Fruit fly (Drosophila melanogaster) whole organism, embryonic: Measurements from ENCODE around the gene pck.

ENCODE experiments used
- ATbp ChIP-seq: fragments of 200-800 bp; sonication (Bioruptor generic); optimal IDR thresholded peaks from 2 replicates; lab custom pipeline; 2017; ENCODE audit warnings: missing biosample characterization, mild to moderate bottlenecking, missing genetic modification characterization, missing genetic modification reagents
- Aef1 ChIP-seq: fragments of 200-800 bp; sonication (Bioruptor generic); IDR thresholded peaks from 3 replicates; pipeline ENCODE4 v1.3.6; 2022; ENCODE audit warnings: missing biosample characterization, missing genetic modification characterization
- Atf6 ChIP-seq: fragments of 200-800 bp; sonication (Bioruptor generic); IDR thresholded peaks from 2 replicates; pipeline ENCODE4 v1.3.6; 2022; ENCODE audit warnings: missing biosample characterization, missing genetic modification characterization
- CG1024 ChIP-seq: fragments of 200-800 bp; sonication (Bioruptor generic); IDR thresholded peaks from 2 replicates; pipeline ENCODE4 v1.3.6; 2022; ENCODE audit warnings: missing biosample characterization, missing genetic modification characterization
- CG10979 ChIP-seq: fragments of 200-800 bp; sonication (Bioruptor generic); optimal IDR thresholded peaks from 2 replicates; lab custom pipeline; 2018; ENCODE audit warnings: missing biosample characterization, mild to moderate bottlenecking, missing genetic modification characterization, moderate library complexity
- CG12104 ChIP-seq: fragments of 200-800 bp; sonication (Bioruptor generic); optimal IDR thresholded peaks from 3 replicates; lab custom pipeline; 2016; ENCODE audit warnings: missing biosample characterization, missing genetic modification characterization
- CG14441 ChIP-seq: fragments of 200-800 bp; sonication (Bioruptor generic); IDR thresholded peaks from 2 replicates; pipeline ENCODE4 v1.3.6; 2022; ENCODE audit warnings: missing biosample characterization, missing genetic modification characterization
- CG15073 ChIP-seq: fragments of 200-800 bp; sonication (Bioruptor generic); optimal IDR thresholded peaks from 2 replicates; lab custom pipeline; 2016; ENCODE audit warnings: missing biosample characterization, missing genetic modification characterization
- CG1603 ChIP-seq: fragments of 200-800 bp; sonication (Bioruptor generic); optimal IDR thresholded peaks from 2 replicates; lab custom pipeline; 2019; ENCODE audit warnings: missing biosample characterization, mild to moderate bottlenecking, missing genetic modification characterization, moderate library complexity
- CG17328 ChIP-seq: fragments of 200-800 bp; sonication (Bioruptor generic); IDR thresholded peaks from 2 replicates; pipeline ENCODE4 v1.3.6; 2022; ENCODE audit warnings: missing biosample characterization, missing genetic modification characterization
- CG17802 ChIP-seq: fragments of 200-800 bp; sonication (Bioruptor generic); optimal IDR thresholded peaks from 2 replicates; lab custom pipeline; 2018; ENCODE audit warnings: missing biosample characterization, mild to moderate bottlenecking, missing genetic modification characterization, moderate library complexity
- CG18011 ChIP-seq: fragments of 200-800 bp; sonication (Bioruptor generic); optimal IDR thresholded peaks from 2 replicates; lab custom pipeline; 2017; ENCODE audit warnings: missing biosample characterization, missing genetic modification characterization, mild to moderate bottlenecking, moderate library complexity, missing genotype
- CG18262 ChIP-seq: fragments of 200-800 bp; optimal IDR thresholded peaks from 3 replicates; lab custom pipeline; 2019; ENCODE audit warnings: missing biosample characterization, mild to moderate bottlenecking, missing genetic modification characterization, moderate library complexity
- CG18599 ChIP-seq: fragments of 200-800 bp; sonication (Bioruptor generic); optimal IDR thresholded peaks from 3 replicates; lab custom pipeline; 2017; ENCODE audit warnings: missing biosample characterization, missing genetic modification characterization, mild to moderate bottlenecking, moderate library complexity, missing genetic modification reagents
- CG2889 ChIP-seq: fragments of 200-800 bp; sonication (Bioruptor generic); IDR thresholded peaks from 3 replicates; pipeline ENCODE4 v1.3.6; 2022; ENCODE audit warnings: missing biosample characterization, missing genetic modification characterization
- CG30020 ChIP-seq: fragments of 200-800 bp; optimal IDR thresholded peaks from 2 replicates; lab custom pipeline; 2019; ENCODE audit warnings: missing biosample characterization, mild to moderate bottlenecking, missing genetic modification characterization, moderate library complexity
- CG30431 ChIP-seq: fragments of 200-800 bp; sonication (Bioruptor generic); optimal IDR thresholded peaks from 2 replicates; lab custom pipeline; 2017; ENCODE audit warnings: missing biosample characterization, missing genetic modification characterization
- CG4282 ChIP-seq: fragments of 200-800 bp; sonication (Bioruptor generic); optimal IDR thresholded peaks from 2 replicates; lab custom pipeline; 2016; ENCODE audit warnings: missing biosample characterization, missing genetic modification characterization
- CG4730 ChIP-seq: fragments of 200-800 bp; sonication (Bioruptor generic); IDR thresholded peaks from 2 replicates; pipeline ENCODE4 v1.3.6; 2022; ENCODE audit warnings: missing biosample characterization, missing genetic modification characterization
- CG4854 ChIP-seq: fragments of 200-800 bp; sonication (Bioruptor generic); optimal IDR thresholded peaks from 2 replicates; lab custom pipeline; 2016; ENCODE audit warnings: missing biosample characterization, missing genetic modification characterization, inconsistent platforms
- CG6272 ChIP-seq: fragments of 200-800 bp; sonication (Bioruptor generic); IDR thresholded peaks from 2 replicates; pipeline ENCODE4 v1.3.6; 2022; ENCODE audit warnings: missing biosample characterization, missing genetic modification characterization
- CG6791 ChIP-seq: fragments of 200-800 bp; sonication (Bioruptor generic); IDR thresholded peaks from 3 replicates; pipeline ENCODE4 v1.3.6; 2022; ENCODE audit warnings: missing biosample characterization, missing genetic modification characterization; ENCODE audit not compliant: partially characterized antibody
- CrebB ChIP-seq: fragments of 200-800 bp; sonication (Bioruptor generic); optimal IDR thresholded peaks from 3 replicates; lab custom pipeline; 2018; ENCODE audit warnings: missing biosample characterization, mild to moderate bottlenecking, missing genetic modification characterization
- Dbx ChIP-seq: fragments of 200-800 bp; sonication (Bioruptor generic); IDR thresholded peaks from 3 replicates; pipeline ENCODE4 v1.3.6; 2022; ENCODE audit warnings: missing biosample characterization, missing genetic modification characterization
- H15 ChIP-seq: fragments of 200-800 bp; sonication (Bioruptor generic); IDR thresholded peaks from 3 replicates; pipeline ENCODE4 v1.3.6; 2022; ENCODE audit warnings: missing biosample characterization, missing genetic modification characterization
- HLH54F ChIP-seq: fragments of 200-800 bp; sonication (Bioruptor generic); optimal IDR thresholded peaks from 3 replicates; lab custom pipeline; 2016; ENCODE audit warnings: missing biosample characterization, missing genetic modification characterization
- HLHmδ ChIP-seq: fragments of 200-800 bp; sonication (Bioruptor generic); optimal IDR thresholded peaks from 2 replicates; lab custom pipeline; 2018; ENCODE audit warnings: missing biosample characterization, mild to moderate bottlenecking, missing genetic modification characterization, moderate library complexity
- Hsf ChIP-seq: fragments of 200-800 bp; sonication (Bioruptor generic); optimal IDR thresholded peaks from 3 replicates; lab custom pipeline; 2016; ENCODE audit warnings: missing biosample characterization, missing genetic modification characterization
- MTF-1 ChIP-seq: fragments of 200-800 bp; sonication (Bioruptor generic); optimal IDR thresholded peaks from 2 replicates; lab custom pipeline; 2018; ENCODE audit warnings: missing biosample characterization, mild to moderate bottlenecking, missing genetic modification characterization, borderline replicate concordance
- Med ChIP-seq: fragments of 200-800 bp; sonication (Bioruptor generic); peaks from one replicate; lab custom pipeline; 2016; ENCODE audit warnings: missing biosample characterization, missing genetic modification characterization, mild to moderate bottlenecking, inconsistent platforms, moderate library complexity
- Poxn ChIP-seq: fragments of 200-800 bp; sonication (Bioruptor generic); IDR thresholded peaks from 2 replicates; pipeline ENCODE4 v1.3.6; 2022; ENCODE audit warnings: missing biosample characterization, missing genetic modification characterization
- Sox102F ChIP-seq: fragments of 200-800 bp; sonication (Bioruptor generic); optimal IDR thresholded peaks from 2 replicates; lab custom pipeline; 2018; ENCODE audit warnings: missing biosample characterization, mild to moderate bottlenecking, missing genetic modification characterization, moderate library complexity
- Stat92E ChIP-seq, 3 experiments: fragments of >200 bp in 2 of 3; fragments of 200-800 bp in 1 of 3; sonication (Bioruptor generic) in 1 of 3; optimal IDR thresholded peaks; 2 replicates each; lab custom pipeline; 2017 to 2019; ENCODE audit warnings: missing biosample characterization in 3 of 3, missing genetic modification characterization in 3 of 3, mild to moderate bottlenecking in 1 of 3, moderate library complexity in 1 of 3
- YL-1 ChIP-seq: fragments of 200-800 bp; sonication (Bioruptor generic); optimal IDR thresholded peaks from 3 replicates; lab custom pipeline; 2017; ENCODE audit warnings: missing biosample characterization, mild to moderate bottlenecking, missing genetic modification characterization
- chif ChIP-seq, 2 experiments: fragments of 200-800 bp; sonication (Bioruptor generic); optimal IDR thresholded peaks; 3 replicates each; lab custom pipeline; 2016; ENCODE audit warnings: missing biosample characterization in 2 of 2, missing genetic modification characterization in 2 of 2
- croc ChIP-seq: fragments of 200-800 bp; sonication (Bioruptor generic); conservative IDR thresholded peaks from 3 replicates; pipeline ENCODE4 v1.3.6; 2022; ENCODE audit warnings: missing biosample characterization, missing genetic modification characterization
- crol ChIP-seq: fragments of 200-800 bp; sonication (Bioruptor generic); IDR thresholded peaks from 2 replicates; pipeline ENCODE4 v1.3.6; 2022; ENCODE audit warnings: missing biosample characterization, missing genetic modification characterization
- dm ChIP-seq: fragments of 200-800 bp; sonication (Bioruptor generic); optimal IDR thresholded peaks from 3 replicates; lab custom pipeline; 2016; ENCODE audit warnings: missing biosample characterization, missing genetic modification characterization
- dysf ChIP-seq: fragments of 200-800 bp; sonication (Bioruptor generic); IDR thresholded peaks from 3 replicates; pipeline ENCODE4 v1.3.6; 2022; ENCODE audit warnings: missing biosample characterization, missing genetic modification characterization
- esg ChIP-seq: fragments of 200-800 bp; sonication (Bioruptor generic); conservative IDR thresholded peaks from 2 replicates; pipeline ENCODE4 v1.3.6; 2022; ENCODE audit warnings: missing biosample characterization, missing genetic modification characterization
- fru ChIP-seq: fragments of >200 bp; optimal IDR thresholded peaks from 2 replicates; lab custom pipeline; 2017
- gt ChIP-seq: fragments of 200-800 bp; sonication (Bioruptor generic); IDR thresholded peaks from 2 replicates; pipeline ENCODE4 v1.3.6; 2022; ENCODE audit warnings: missing biosample characterization, missing genetic modification characterization
- jumu ChIP-seq: fragments of 200-800 bp; sonication (Bioruptor generic); optimal IDR thresholded peaks from 3 replicates; lab custom pipeline; 2016; ENCODE audit warnings: missing biosample characterization, missing genetic modification characterization
- nau ChIP-seq: fragments of 200-800 bp; sonication (Bioruptor generic); optimal IDR thresholded peaks from 3 replicates; lab custom pipeline; 2017; ENCODE audit warnings: missing biosample characterization, mild to moderate bottlenecking, missing genetic modification characterization, missing genetic modification reagents
- nmo ChIP-seq: fragments of 200-800 bp; sonication (Bioruptor generic); optimal IDR thresholded peaks from 2 replicates; lab custom pipeline; 2018; ENCODE audit warnings: missing biosample characterization, mild to moderate bottlenecking, missing genetic modification characterization, moderate library complexity
- onecut ChIP-seq: fragments of 200-800 bp; sonication (Bioruptor generic); IDR thresholded peaks from 2 replicates; pipeline ENCODE4 v1.3.6; 2022; ENCODE audit warnings: missing biosample characterization, missing genetic modification characterization
- scrt ChIP-seq: fragments of 200-800 bp; sonication (Bioruptor generic); optimal IDR thresholded peaks from 2 replicates; lab custom pipeline; 2018; ENCODE audit warnings: missing biosample characterization, mild to moderate bottlenecking, missing genetic modification characterization, moderate library complexity
- sens-2 ChIP-seq: fragments of 200-800 bp; sonication (Bioruptor generic); IDR thresholded peaks from 2 replicates; pipeline ENCODE4 v1.3.6; 2022; ENCODE audit warnings: missing biosample characterization, missing genetic modification characterization
- slp2 ChIP-seq: fragments of 200-800 bp; sonication (Bioruptor generic); optimal IDR thresholded peaks from 2 replicates; lab custom pipeline; 2016; ENCODE audit warnings: missing biosample characterization, missing genetic modification characterization
- tin ChIP-seq: fragments of 200-800 bp; sonication (Bioruptor generic); optimal IDR thresholded peaks from 3 replicates; lab custom pipeline; 2016; ENCODE audit warnings: missing biosample characterization, missing genetic modification characterization
- tio ChIP-seq: fragments of 200-800 bp; sonication (Bioruptor generic); optimal IDR thresholded peaks from 2 replicates; lab custom pipeline; 2017; ENCODE audit warnings: missing biosample characterization, missing genetic modification characterization, inconsistent platforms
- wor ChIP-seq: fragments of 200-800 bp; sonication (Bioruptor generic); IDR thresholded peaks from 2 replicates; pipeline ENCODE4 v1.3.6; 2022; ENCODE audit warnings: missing biosample characterization, missing genetic modification characterization

pck gene

dm6 chrX:1512753-1513226 lies 42.3 kb downstream of the pck start, which contains the start of gene CG14795 (continued):
- TF ChIP-seq Poxn (GFP tag; lab: Robert Waterston, UW) (no peak), HLH54F (GFP tag; lab: Kevin White, UChicago) (peak; percentile 36), slp2 (GFP tag; lab: Kevin White, UChicago) (no peak), CG6791 (GFP tag; lab: Robert Waterston, UW) (peak; percentile 97), gt (no peak), onecut (no peak), Aef1 (GFP tag; lab: Robert Waterston, UW) (no peak), CG18011 (no peak), nau (GFP tag; lab: Kevin White, UChicago) (no peak), Hsf (GFP tag; lab: Kevin White, UChicago) (peak; percentile 37), sens-2 (no peak), Sox102F (GFP tag; lab: Kevin White, UChicago) (no peak), CG10979 (tag; lab: Kevin White, UChicago) (peak; percentile 27), crol (GFP tag; lab: Robert Waterston, UW) (no peak), Med (GFP tag; lab: Kevin White, UChicago) (peak; percentile 89), CG14441 (no peak), CG18262 (tag; lab: Kevin White, UChicago) (peak; percentile 11), CG4854 (GFP tag; lab: Kevin White, UChicago) (no peak), dm (GFP tag; lab: Kevin White, UChicago) (peak; percentile 80), CG2889 (GFP tag; lab: Robert Waterston, UW) (no peak), YL-1 (GFP tag; lab: Kevin White, UChicago) (peak; percentile 29), CG1024 (no peak), scrt (GFP tag; lab: Kevin White, UChicago) (peak; percentile 20), nmo (GFP tag; lab: Kevin White, UChicago) (peak; percentile 69), Atf6 (GFP tag; lab: Robert Waterston, UW) (no peak), jumu (GFP tag; lab: Kevin White, UChicago) (peak; percentile 61), MTF-1 (GFP tag; lab: Kevin White, UChicago) (no peak), fru (lab: Kevin White, UChicago) (no peak), wor (GFP tag; lab: Robert Waterston, UW) (no peak), CG12104 (no peak), CG15073 (GFP tag; lab: Kevin White, UChicago) (no peak), CG4730 (GFP tag; lab: Robert Waterston, UW) (no peak), CG30020 (peak; percentile 33), CG30431 (GFP tag; lab: Kevin White, UChicago) (no peak), HLHmδ (GFP tag; lab: Kevin White, UChicago) (no peak), Stat92E (GFP tag; optimal IDR thresholded peaks at IDR 0.05; lab: Kevin White, UChicago) (peak in 1 of 3 experiments; percentile 49), esg (no peak), chif (GFP tag; optimal IDR thresholded peaks at IDR 0.05; lab: Kevin White, UChicago) (peak in 1 of 2 experiments; percentile 2), dysf (GFP tag; lab: Robert Waterston, UW) (no peak), ATbp (GFP tag; lab: Kevin White, UChicago) (no peak), CrebB (peak; percentile 50), CG1603 (tag; lab: Kevin White, UChicago) (peak; percentile 89), Dbx (GFP tag; lab: Robert Waterston, UW) (peak; percentile 65; the same call in 2 of the 3 replicates), CG17328 (GFP tag; lab: Robert Waterston, UW) (no peak), tin (GFP tag; lab: Kevin White, UChicago) (peak; percentile 12), CG17802 (peak; percentile 31), H15 (GFP tag; lab: Robert Waterston, UW) (no peak), CG6272 (GFP tag; lab: Robert Waterston, UW) (peak; percentile 33; the same call in 1 of the 2 replicates), CG4282 (GFP tag; lab: Kevin White, UChicago) (peak; percentile 46), croc (GFP tag; lab: Robert Waterston, UW) (no peak), tio (GFP tag; lab: Kevin White, UChicago) (no peak), CG18599 (GFP tag; lab: Kevin White, UChicago) (no peak)
